Worm (Caenorhabditis elegans) whole organism, L4 larva: ENCODE measurements around the gene rsef-1.

Experiments
- F49E8.2 ChIP-seq: sonication (generic microtip); optimal IDR thresholded peaks from 2 replicates; lab custom pipeline; 2016; ENCODE audit warnings: missing compliant biosample characterization, mild to moderate bottlenecking, missing genetic modification characterization, borderline replicate concordance
- T20F7.1 ChIP-seq: fragments of 200-800 bp; sonication (Bioruptor generic); optimal IDR thresholded peaks from 2 replicates; lab custom pipeline; 2018; ENCODE audit warnings: mild to moderate bottlenecking, missing genetic modification characterization, missing compliant biosample characterization
- ZK546.5 ChIP-seq, 2 experiments: sonication (generic microtip); optimal IDR thresholded peaks; 2 replicates each; lab custom pipeline; 2017; ENCODE audit warnings: missing biosample characterization in 2 of 2, missing genetic modification characterization in 2 of 2
- aha-1 ChIP-seq: fragments of 150-350 bp; peaks from one replicate; lab custom pipeline; 2014; ENCODE audit warnings: missing biosample characterization, missing genetic modification characterization
- aly-2 ChIP-seq: sonication (generic microtip); optimal IDR thresholded peaks from 2 replicates; lab custom pipeline; 2018; ENCODE audit warnings: missing biosample characterization, missing genetic modification characterization
- ceh-28 ChIP-seq: fragments of 150-350 bp; optimal IDR thresholded peaks from 2 replicates; lab custom pipeline; 2014; ENCODE audit warnings: missing biosample characterization, missing genetic modification reagents, missing genetic modification characterization
- ceh-32 ChIP-seq: sonication (generic microtip); optimal IDR thresholded peaks from 2 replicates; lab custom pipeline; 2016; ENCODE audit warnings: mild to moderate bottlenecking, missing genetic modification characterization, missing compliant biosample characterization; ENCODE audit not compliant: poor library complexity
- ceh-44 ChIP-seq: fragments of 200-800 bp; sonication (Bioruptor generic); IDR thresholded peaks from 2 replicates; pipeline ENCODE4 v1.3.6; 2022; ENCODE audit warnings: missing genetic modification reagents, missing genetic modification characterization, missing compliant biosample characterization
- cey-2 ChIP-seq: sonication (generic microtip); optimal IDR thresholded peaks from 3 replicates; lab custom pipeline; 2017; ENCODE audit warnings: missing genetic modification characterization, mild to moderate bottlenecking, missing compliant biosample characterization, antibody characterized with exemption, borderline replicate concordance; ENCODE audit not compliant: insufficient read depth
- daf-8 ChIP-seq: fragments of 200-800 bp; sonication (Bioruptor generic); IDR thresholded peaks from 2 replicates; pipeline ENCODE4 v1.3.6; 2022; ENCODE audit warnings: missing genetic modification characterization, missing compliant biosample characterization
- dmd-6 ChIP-seq: fragments of 200-800 bp; sonication (Bioruptor generic); IDR thresholded peaks from 2 replicates; pipeline ENCODE4 v1.3.6; 2022; ENCODE audit warnings: missing genetic modification reagents, missing genetic modification characterization, missing compliant biosample characterization
- duxl-1 ChIP-seq: sonication (generic microtip); optimal IDR thresholded peaks from 2 replicates; lab custom pipeline; 2016; ENCODE audit warnings: mild to moderate bottlenecking, missing genetic modification characterization, moderate library complexity, missing compliant biosample characterization; ENCODE audit not compliant: poor library complexity
- egl-27 ChIP-seq: sonication (generic microtip); optimal IDR thresholded peaks from 3 replicates; lab custom pipeline; 2017; ENCODE audit warnings: missing biosample characterization, missing genetic modification reagents, missing genetic modification characterization
- hif-1 ChIP-seq, 2 experiments: sonication (generic microtip); optimal IDR thresholded peaks; 2 replicates each; lab custom pipeline; 2016 to 2017; ENCODE audit warnings: missing compliant biosample characterization in 2 of 2, missing genetic modification characterization in 2 of 2, missing genetic modification reagents in 2 of 2, missing genotype in 2 of 2, mild to moderate bottlenecking in 1 of 2
- hlh-11 ChIP-seq: fragments of 200-800 bp; sonication (Bioruptor generic); optimal IDR thresholded peaks from 2 replicates; lab custom pipeline; 2018; ENCODE audit warnings: mild to moderate bottlenecking, missing genetic modification characterization, missing compliant biosample characterization
- hlh-30 ChIP-seq: sonication (generic microtip); optimal IDR thresholded peaks from 2 replicates; lab custom pipeline; 2017; ENCODE audit warnings: antibody characterized with exemption, mild to moderate bottlenecking, missing genetic modification characterization, missing compliant biosample characterization; ENCODE audit not compliant: insufficient read depth
- hmg-1.1 ChIP-seq: fragments of 200-800 bp; sonication (Bioruptor generic); IDR thresholded peaks from 2 replicates; pipeline ENCODE4 v1.3.6; 2022; ENCODE audit warnings: missing genetic modification reagents, missing genetic modification characterization, missing compliant biosample characterization
- jun-1 ChIP-seq: fragments of 150-350 bp; optimal IDR thresholded peaks from 2 replicates; lab custom pipeline; 2014; ENCODE audit warnings: missing biosample characterization, missing genetic modification reagents, missing genetic modification characterization
- lim-7 ChIP-seq: fragments of 200-800 bp; sonication (Bioruptor generic); IDR thresholded peaks from 2 replicates; pipeline ENCODE4 v1.3.6; 2022; ENCODE audit warnings: missing genetic modification characterization, missing compliant biosample characterization
- lsy-2 ChIP-seq, 2 experiments: fragments of 150-350 bp in 1 of 2; sonication (generic microtip) in 1 of 2; optimal IDR thresholded peaks; 2 replicates each; lab custom pipeline; 2014 to 2017; ENCODE audit warnings: missing biosample characterization in 2 of 2, missing genetic modification characterization in 2 of 2
- mdl-1 ChIP-seq, 2 experiments: fragments of 150-350 bp in 1 of 2; sonication (generic microtip) in 1 of 2; optimal IDR thresholded peaks; 2 replicates each; lab custom pipeline; 2014 to 2017; ENCODE audit warnings: missing biosample characterization in 2 of 2, missing genetic modification characterization in 2 of 2
- mep-1 ChIP-seq: fragments of 150-350 bp; sonication (generic microtip); optimal IDR thresholded peaks from 3 replicates; lab custom pipeline; 2014; ENCODE audit warnings: missing biosample characterization, missing genetic modification characterization
- mxl-2 ChIP-seq: fragments of 200-800 bp; sonication (Bioruptor generic); conservative IDR thresholded peaks from 2 replicates; pipeline ENCODE4 v1.3.6; 2022; ENCODE audit warnings: missing genetic modification reagents, missing genetic modification characterization, missing compliant biosample characterization
- mxl-3 ChIP-seq: fragments of 200-800 bp; sonication (Bioruptor generic); optimal IDR thresholded peaks from 2 replicates; lab custom pipeline; 2018; ENCODE audit warnings: mild to moderate bottlenecking, missing genetic modification characterization, missing compliant biosample characterization
- nhr-111 ChIP-seq: fragments of 200-800 bp; sonication (Bioruptor generic); optimal IDR thresholded peaks from 2 replicates; lab custom pipeline; 2018; ENCODE audit warnings: mild to moderate bottlenecking, missing genetic modification characterization, missing compliant biosample characterization
- nhr-28 ChIP-seq: fragments of 150-350 bp; optimal IDR thresholded peaks from 2 replicates; lab custom pipeline; 2014; ENCODE audit warnings: missing biosample characterization, missing genetic modification characterization
- nhr-77 ChIP-seq: fragments of 150-350 bp; optimal IDR thresholded peaks from 2 replicates; lab custom pipeline; 2014; ENCODE audit warnings: missing biosample characterization, missing genetic modification characterization
- saeg-2 ChIP-seq: fragments of 200-800 bp; sonication (Bioruptor generic); IDR thresholded peaks from 2 replicates; pipeline ENCODE4 v1.3.6; 2022; ENCODE audit warnings: missing genetic modification reagents, missing genetic modification characterization, missing compliant biosample characterization
- skn-1 ChIP-seq: fragments of 150-350 bp; optimal IDR thresholded peaks from 2 replicates; lab custom pipeline; 2014; ENCODE audit warnings: missing biosample characterization, missing genetic modification characterization
- snpc-1.2 ChIP-seq: fragments of 200-800 bp; sonication (Bioruptor generic); IDR thresholded peaks from 2 replicates; pipeline ENCODE4 v1.3.6; 2022; ENCODE audit warnings: missing genetic modification reagents, missing genetic modification characterization, missing compliant biosample characterization
- tag-97 ChIP-seq: fragments of 200-800 bp; sonication (Bioruptor generic); IDR thresholded peaks from 2 replicates; pipeline ENCODE4 v1.3.6; 2022; ENCODE audit warnings: missing genetic modification characterization, missing compliant biosample characterization
- tra-1 ChIP-seq: fragments of 200-800 bp; sonication (Bioruptor generic); IDR thresholded peaks from 2 replicates; pipeline ENCODE4 v1.3.6; 2022; ENCODE audit warnings: missing genetic modification reagents, missing genetic modification characterization, missing compliant biosample characterization
- unc-130 ChIP-seq: sonication (generic microtip); optimal IDR thresholded peaks from 2 replicates; lab custom pipeline; 2016; ENCODE audit warnings: missing genetic modification reagents, missing genetic modification characterization, missing compliant biosample characterization
- unc-62 ChIP-seq, 3 experiments: fragments of 150-350 bp in 1 of 3; sonication (generic microtip); optimal IDR thresholded peaks in 2 of 3; peaks in 1 of 3; 1 replicate in 1 of 3; 2 replicates in 2 of 3; lab custom pipeline; 2014 to 2017; ENCODE audit warnings: missing biosample characterization in 3 of 3, missing genetic modification characterization in 3 of 3, missing genetic modification reagents in 3 of 3, missing genotype in 1 of 3
- zip-11 ChIP-seq: fragments of 200-800 bp; sonication (Bioruptor generic); IDR thresholded peaks from 2 replicates; pipeline ENCODE4 v1.3.6; 2022; ENCODE audit warnings: missing genetic modification characterization, missing compliant biosample characterization
- zip-2 ChIP-seq: fragments of 150-350 bp; optimal IDR thresholded peaks from 2 replicates; lab custom pipeline; 2014; ENCODE audit warnings: missing biosample characterization, missing genetic modification characterization
- ztf-11 ChIP-seq: fragments of 150-350 bp; optimal IDR thresholded peaks from 2 replicates; lab custom pipeline; 2014; ENCODE audit warnings: missing biosample characterization, missing genetic modification characterization

rsef-1 gene

ce11 chrX:3022330-3023088 is 36.7 kb downstream of the rsef-1 start:
- TF ChIP-seq tra-1 (GFP tag; lab: Robert Waterston, UW), result 0 out of 2 replicates have a peak, but pooled peaks have one; percentile 14
- peak; percentile 100 for TF ChIP-seq aha-1
- TF ChIP-seq skn-1 (tag; lab: Kevin White, UChicago), result no peak
- TF ChIP-seq mep-1 (tag; lab: Kevin White, UChicago), result peak; percentile 30
- no peak for TF ChIP-seq ceh-44 (GFP tag; lab: Robert Waterston, UW)
- TF ChIP-seq snpc-1.2, result no peak
- no peak for TF ChIP-seq jun-1 (tag; lab: Kevin White, UChicago)
- TF ChIP-seq zip-11, result no peak
- no peak for TF ChIP-seq tag-97
- TF ChIP-seq mxl-3 (GFP tag; lab: Kevin White, UChicago), result no peak
- no peak for TF ChIP-seq zip-2 (tag; lab: Kevin White, UChicago)
- TF ChIP-seq egl-27 (tag; lab: Kevin White, UChicago), result no peak
- no peak for TF ChIP-seq ZK546.5 (tag; optimal IDR thresholded peaks at IDR 0.05; lab: Kevin White, UChicago)
- TF ChIP-seq ceh-28 (tag; lab: Kevin White, UChicago), result no peak
- no peak for TF ChIP-seq unc-130 (GFP tag; lab: Kevin White, UChicago)
- TF ChIP-seq lsy-2 (tag; optimal IDR thresholded peaks at IDR 0.05; lab: Kevin White, UChicago), result peak in 1 of 2 experiments; percentile 34
- no peak for TF ChIP-seq T20F7.1 (GFP tag; lab: Kevin White, UChicago)
- TF ChIP-seq saeg-2 (GFP tag; lab: Robert Waterston, UW), result no peak
- TF ChIP-seq nhr-77 (tag; lab: Kevin White, UChicago), result no peak
- TF ChIP-seq aly-2 (tag; lab: Kevin White, UChicago), result no peak
- 0 out of 2 replicates have a peak, but pooled peaks have one; percentile 18 for TF ChIP-seq hmg-1.1 (GFP tag; lab: Robert Waterston, UW)
- no peak for TF ChIP-seq ceh-32 (tag; lab: Kevin White, UChicago)
- TF ChIP-seq dmd-6 (GFP tag; lab: Robert Waterston, UW), result no peak
- TF ChIP-seq daf-8 (GFP tag; lab: Robert Waterston, UW), result no peak
- TF ChIP-seq hif-1 (tag; optimal IDR thresholded peaks at IDR 0.05; lab: Kevin White, UChicago), result peak in 1 of 2 experiments; percentile 97
- no peak for TF ChIP-seq mxl-2 (GFP tag; lab: Robert Waterston, UW)
- no peak for TF ChIP-seq lim-7 (GFP tag; lab: Robert Waterston, UW)
- TF ChIP-seq, all 104 proteins: peak for 6

ce11 chrX:3021466-3021865 is 37.7 kb downstream of the rsef-1 start:
- TF ChIP-seq snpc-1.2 (no peak), duxl-1 (tag; lab: Kevin White, UChicago) (no peak), cey-2 (no peak), dmd-6 (GFP tag; lab: Robert Waterston, UW) (peak; percentile 47; the same call in 1 of the 2 replicates), hlh-30 (tag; lab: Kevin White, UChicago) (no peak), F49E8.2 (tag; lab: Kevin White, UChicago) (no peak), nhr-111 (no peak)

- peak; percentile 57 for TF ChIP-seq hlh-11 (tag; lab: Kevin White, UChicago)
- TF ChIP-seq mdl-1 (tag; optimal IDR thresholded peaks at IDR 0.05; lab: Kevin White, UChicago), result peak in 1 of 2 experiments; percentile 57
- no peak for TF ChIP-seq ztf-11 (tag; lab: Kevin White, UChicago)
- peak; percentile 75 for TF ChIP-seq dmd-6 (GFP tag; lab: Robert Waterston, UW)
- peak; percentile 55 for TF ChIP-seq nhr-28 (tag; lab: Kevin White, UChicago)
- 0 out of 2 replicates have a peak, but pooled peaks have one; percentile 41 for TF ChIP-seq tra-1 (GFP tag; lab: Robert Waterston, UW)
- TF ChIP-seq unc-62 (GFP tag; optimal IDR thresholded peaks at IDR 0.05 in 1 of 2; lab: Kevin White, UChicago), result peak in 1 of 2 experiments; percentile 88
- no peak for TF ChIP-seq unc-62 (tag; optimal IDR thresholded peaks at IDR 0.05; lab: Kevin White, UChicago)
- TF ChIP-seq snpc-1.2, result no peak
- TF ChIP-seq lsy-2 (tag; optimal IDR thresholded peaks at IDR 0.05; lab: Kevin White, UChicago), result peak in 1 of 2 experiments; percentile 7
- peak; percentile 43 for TF ChIP-seq hlh-30 (tag; lab: Kevin White, UChicago)
- TF ChIP-seq mxl-3 (GFP tag; lab: Kevin White, UChicago), result peak; percentile 51
- TF ChIP-seq, all 104 proteins: peak for 9
Observed at ce11 chrX:3019996-3020395, 39.2 kb downstream of the rsef-1 start.
